Fruit fly (Drosophila melanogaster) whole organism, adult: Measurements from ENCODE around the gene CG12725.
A peak's percentile ranks its signal among the peaks of the same experiment; 100 is the strongest.

Source experiments
- CG11617 ChIP-seq: fragments of 200-800 bp; sonication (Bioruptor generic); optimal IDR thresholded peaks from 2 replicates; lab custom pipeline; 2017; ENCODE audit warnings: mild to moderate bottlenecking, missing biosample characterization, missing genetic modification reagents, missing genetic modification characterization
- CG12768 ChIP-seq: fragments of 200-800 bp; sonication (Bioruptor generic); optimal IDR thresholded peaks from 2 replicates; lab custom pipeline; 2017; ENCODE audit warnings: missing biosample characterization, missing genetic modification characterization, mild to moderate bottlenecking, moderate library complexity, missing genetic modification reagents
- CG14711 ChIP-seq: fragments of 200-800 bp; sonication (Bioruptor generic); optimal IDR thresholded peaks from 2 replicates; lab custom pipeline; 2018; ENCODE audit warnings: missing biosample characterization, mild to moderate bottlenecking, missing genetic modification characterization, moderate library complexity
- CG1620 ChIP-seq: fragments of 200-800 bp; sonication (Bioruptor generic); optimal IDR thresholded peaks from 2 replicates; lab custom pipeline; 2016; ENCODE audit warnings: missing biosample characterization, missing genetic modification characterization
- CG33017 ChIP-seq: fragments of 200-800 bp; sonication (Bioruptor generic); optimal IDR thresholded peaks from 2 replicates; lab custom pipeline; 2018; ENCODE audit warnings: missing biosample characterization, mild to moderate bottlenecking, missing genetic modification characterization, moderate library complexity
- CG5204 ChIP-seq: fragments of 200-800 bp; sonication (Bioruptor generic); optimal IDR thresholded peaks from 2 replicates; lab custom pipeline; 2016; ENCODE audit warnings: missing biosample characterization, missing genetic modification characterization
- CG7045 ChIP-seq: fragments of 200-800 bp; sonication (Bioruptor generic); optimal IDR thresholded peaks from 2 replicates; lab custom pipeline; 2017; ENCODE audit warnings: missing biosample characterization, mild to moderate bottlenecking, missing genetic modification characterization
- CG7101 ChIP-seq: fragments of 200-800 bp; sonication (Bioruptor generic); optimal IDR thresholded peaks from 2 replicates; lab custom pipeline; 2018; ENCODE audit warnings: missing biosample characterization, mild to moderate bottlenecking, missing genetic modification characterization, moderate library complexity
- Clk ChIP-seq: fragments of 200-800 bp; sonication (Bioruptor generic); optimal IDR thresholded peaks from 2 replicates; lab custom pipeline; 2017; ENCODE audit warnings: missing biosample characterization, missing genetic modification characterization
- Crg-1 ChIP-seq: fragments of 200-800 bp; sonication (Bioruptor generic); optimal IDR thresholded peaks from 2 replicates; lab custom pipeline; 2016; ENCODE audit warnings: missing biosample characterization, missing genetic modification characterization
- Hr96 ChIP-seq: fragments of 200-800 bp; sonication (Bioruptor generic); optimal IDR thresholded peaks from 2 replicates; lab custom pipeline; 2016; ENCODE audit warnings: missing biosample characterization, missing genetic modification characterization
- Mnt ChIP-seq: fragments of 200-800 bp; sonication (Bioruptor generic); optimal IDR thresholded peaks from 2 replicates; lab custom pipeline; 2016; ENCODE audit warnings: missing biosample characterization, mild to moderate bottlenecking, missing genetic modification characterization
- bab1 ChIP-seq: fragments of 200-800 bp; sonication (Bioruptor generic); optimal IDR thresholded peaks from 3 replicates; lab custom pipeline; 2019; ENCODE audit warnings: missing biosample characterization, mild to moderate bottlenecking, missing genetic modification characterization, moderate library complexity
- cic ChIP-seq: fragments of 200-800 bp; sonication (Bioruptor generic); optimal IDR thresholded peaks from 2 replicates; lab custom pipeline; 2017; ENCODE audit warnings: missing biosample characterization, mild to moderate bottlenecking, missing genetic modification characterization, moderate library complexity
- cnc ChIP-seq, 2 experiments: fragments of >200 bp; optimal IDR thresholded peaks; 2 replicates each; lab custom pipeline; 2017
- kay ChIP-seq: fragments of 200-800 bp; sonication (Bioruptor generic); peaks from one replicate; lab custom pipeline; 2016; ENCODE audit warnings: missing biosample characterization, missing genetic modification characterization, borderline replicate concordance
- ovo ChIP-seq: fragments of 200-800 bp; sonication (Bioruptor generic); optimal IDR thresholded peaks from 2 replicates; lab custom pipeline; 2016; ENCODE audit warnings: missing biosample characterization, missing genetic modification characterization
- pad ChIP-seq: fragments of 200-800 bp; sonication (Bioruptor generic); optimal IDR thresholded peaks from 3 replicates; lab custom pipeline; 2017; ENCODE audit warnings: missing biosample characterization, missing genetic modification characterization, mild to moderate bottlenecking, moderate library complexity, missing genetic modification reagents
- tj ChIP-seq: fragments of 200-800 bp; sonication (Bioruptor generic); optimal IDR thresholded peaks from 3 replicates; lab custom pipeline; 2017; ENCODE audit warnings: missing biosample characterization, mild to moderate bottlenecking, missing genetic modification characterization, moderate library complexity
- toe ChIP-seq: fragments of 200-800 bp; sonication (Bioruptor generic); optimal IDR thresholded peaks from 2 replicates; lab custom pipeline; 2016; ENCODE audit warnings: missing biosample characterization, missing genetic modification characterization

CG12725 gene

dm6 chrX:13412941-13413613 is 10.4 kb upstream of the CG12725 start, which contains the start of the genes CG1998 and Set2:
Gene CG1998, minus strand, starts transcription at chrX:13413074.
Gene Set2, plus strand, starts transcription at chrX:13413242.
- no peak for TF ChIP-seq CG33017 (tag; lab: Kevin White, UChicago)
- TF ChIP-seq Mnt (GFP tag; lab: Kevin White, UChicago): peak; percentile 90
- no peak for TF ChIP-seq Hr96
- no peak for TF ChIP-seq CG11617
- TF ChIP-seq kay (GFP tag; lab: Kevin White, UChicago): no peak
- TF ChIP-seq cic: peak; percentile 64
- no peak for TF ChIP-seq toe (GFP tag; lab: Kevin White, UChicago)
- peak; percentile 45 for TF ChIP-seq CG1620
- peak; percentile 36 for TF ChIP-seq CG7101 (tag; lab: Kevin White, UChicago)
- peak; percentile 31 for TF ChIP-seq Crg-1 (GFP tag; lab: Kevin White, UChicago)
- TF ChIP-seq CG14711: peak; percentile 91
- TF ChIP-seq bab1 (GFP tag; lab: Kevin White, UChicago): peak; percentile 43
- no peak for TF ChIP-seq CG12768 (GFP tag; lab: Kevin White, UChicago)
- peak; percentile 50 for TF ChIP-seq ovo (GFP tag; lab: Kevin White, UChicago)
- TF ChIP-seq cnc (optimal IDR thresholded peaks at IDR 0.05; lab: Kevin White, UChicago): no peak
- TF ChIP-seq tj: peak; percentile 7
- no peak for TF ChIP-seq Clk (GFP tag; lab: Kevin White, UChicago)
- TF ChIP-seq CG7045 (GFP tag; lab: Kevin White, UChicago): no peak
- no peak for TF ChIP-seq CG5204 (GFP tag; lab: Kevin White, UChicago)
- peak; percentile 63 for TF ChIP-seq pad (GFP tag; lab: Kevin White, UChicago)

dm6 chrX:13411376-13411973 is 8.8 kb upstream of the CG12725 start:
- TF ChIP-seq pad (GFP tag; lab: Kevin White, UChicago) (no peak), kay (GFP tag; lab: Kevin White, UChicago) (no peak), toe (GFP tag; lab: Kevin White, UChicago) (no peak), bab1 (GFP tag; lab: Kevin White, UChicago) (no peak), Mnt (GFP tag; lab: Kevin White, UChicago) (no peak), cic (no peak), CG5204 (GFP tag; lab: Kevin White, UChicago) (no peak), CG11617 (no peak), Hr96 (no peak), CG14711 (no peak), cnc (optimal IDR thresholded peaks at IDR 0.05; lab: Kevin White, UChicago) (no peak), ovo (GFP tag; lab: Kevin White, UChicago) (no peak), Clk (GFP tag; lab: Kevin White, UChicago) (no peak), tj (no peak), CG12768 (GFP tag; lab: Kevin White, UChicago) (no peak), Crg-1 (GFP tag; lab: Kevin White, UChicago) (no peak), CG7045 (GFP tag; lab: Kevin White, UChicago) (no peak), CG7101 (tag; lab: Kevin White, UChicago) (no peak), CG1620 (no peak)

DNA sequence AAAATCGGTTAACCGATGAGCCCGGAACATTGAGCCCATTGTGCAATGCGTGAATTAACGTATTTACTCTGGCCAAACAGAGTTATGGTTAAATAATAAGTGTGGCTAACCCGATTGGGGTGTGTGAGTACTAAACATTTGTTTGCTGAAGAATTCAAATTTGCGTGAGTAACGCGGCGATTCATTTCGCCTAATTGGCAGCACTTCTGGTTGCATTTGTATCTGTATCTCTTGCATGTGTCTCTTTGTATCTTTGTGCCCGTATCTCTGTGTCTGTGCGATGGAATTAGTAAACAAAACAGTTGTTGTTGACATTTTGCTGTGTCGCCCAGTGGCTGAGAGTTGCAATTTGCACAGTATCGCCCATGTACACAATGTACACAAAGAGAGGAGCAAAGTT is 8.2 kb upstream of the CG12725 start:
- TF ChIP-seq CG14711 (no peak), CG7101 (tag; lab: Kevin White, UChicago) (peak; percentile 14), CG1620 (peak; percentile 4)

- peak in 1 of 2 experiments; percentile 26 for TF ChIP-seq cnc (optimal IDR thresholded peaks at IDR 0.05; lab: Kevin White, UChicago)
- TF ChIP-seq tj: no peak
- TF ChIP-seq CG5204 (GFP tag; lab: Kevin White, UChicago): no peak
These were observed 5.0 kb upstream of the CG12725 start for dm6 chrX:13407673-13408072.

dm6 chrX:13406293-13406692 is 3.6 kb upstream of the CG12725 start:
- TF ChIP-seq CG33017 (tag; lab: Kevin White, UChicago) (no peak), CG7101 (tag; lab: Kevin White, UChicago) (no peak), ovo (GFP tag; lab: Kevin White, UChicago) (no peak), toe (GFP tag; lab: Kevin White, UChicago) (no peak), Hr96 (no peak), pad (GFP tag; lab: Kevin White, UChicago) (no peak), Mnt (GFP tag; lab: Kevin White, UChicago) (no peak), CG12768 (GFP tag; lab: Kevin White, UChicago) (no peak), CG14711 (no peak), Clk (GFP tag; lab: Kevin White, UChicago) (no peak), cic (no peak), CG7045 (GFP tag; lab: Kevin White, UChicago) (no peak), tj (no peak)

DNA sequence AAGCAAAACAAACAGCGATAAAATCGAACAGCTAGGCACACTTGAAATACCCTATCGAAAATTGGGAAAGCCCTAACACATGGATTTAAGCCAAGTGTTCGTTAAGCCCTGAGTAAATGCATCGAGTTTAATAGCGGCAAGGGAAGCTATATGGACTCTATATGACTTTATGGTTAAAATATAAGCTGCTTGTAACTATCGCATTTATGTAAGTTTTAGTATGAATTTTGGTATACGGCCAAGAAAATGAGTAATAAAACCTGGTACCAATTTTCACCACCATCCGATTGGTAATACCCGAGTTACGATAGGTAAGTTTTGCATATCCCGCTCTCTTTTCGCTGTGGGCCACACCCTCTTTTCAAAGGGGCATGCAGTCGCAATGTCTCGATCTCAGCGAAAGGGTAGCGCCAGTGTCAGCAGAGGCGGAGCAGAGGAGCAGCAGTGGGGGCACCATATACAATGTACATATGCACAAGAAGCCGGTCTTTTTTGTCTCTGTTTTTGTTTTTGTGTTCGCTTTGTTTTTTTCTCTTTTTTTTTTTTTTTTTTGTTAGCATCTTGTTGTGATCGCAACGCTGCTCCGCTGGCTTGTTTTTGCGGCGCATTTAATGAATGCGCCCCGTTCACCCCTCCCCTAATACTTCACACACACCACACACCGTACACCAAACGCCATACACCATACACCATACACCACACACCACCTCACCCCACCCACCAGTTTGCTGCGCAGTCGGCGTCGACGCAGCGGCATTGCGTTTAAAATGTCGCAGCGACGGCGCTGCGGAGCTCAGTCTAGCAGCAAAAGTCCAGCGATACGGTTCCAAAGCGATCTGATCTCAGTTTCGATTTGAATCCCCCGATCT is 1.5 kb upstream of the CG12725 start, which contains the start of gene GstT4:
GstT4 (plus strand) TSS at position 788 of the 869 bp plus-strand sequence.
- peak; percentile 20 for TF ChIP-seq Clk (GFP tag; lab: Kevin White, UChicago)
- peak; percentile 24 for TF ChIP-seq bab1 (GFP tag; lab: Kevin White, UChicago)
- peak; percentile 36 for TF ChIP-seq tj
- TF ChIP-seq Hr96: peak; percentile 85
- peak; percentile 26 for TF ChIP-seq Crg-1 (GFP tag; lab: Kevin White, UChicago)
- TF ChIP-seq CG14711: peak; percentile 51
- no peak for TF ChIP-seq pad (GFP tag; lab: Kevin White, UChicago)
- peak; percentile 90 for TF ChIP-seq cic
- peak; percentile 70 for TF ChIP-seq Mnt (GFP tag; lab: Kevin White, UChicago)
- TF ChIP-seq kay (GFP tag; lab: Kevin White, UChicago): no peak
- TF ChIP-seq CG7045 (GFP tag; lab: Kevin White, UChicago): peak; percentile 7
- TF ChIP-seq CG1620: peak; percentile 40
- TF ChIP-seq CG12768 (GFP tag; lab: Kevin White, UChicago): peak; percentile 68
- TF ChIP-seq toe (GFP tag; lab: Kevin White, UChicago): peak; percentile 37
- TF ChIP-seq CG33017 (tag; lab: Kevin White, UChicago): peak; percentile 24
- peak; percentile 47 for TF ChIP-seq CG5204 (GFP tag; lab: Kevin White, UChicago)
- TF ChIP-seq cnc (optimal IDR thresholded peaks at IDR 0.05; lab: Kevin White, UChicago): no peak
- peak; percentile 67 for TF ChIP-seq ovo (GFP tag; lab: Kevin White, UChicago)
- TF ChIP-seq CG7101 (tag; lab: Kevin White, UChicago): peak; percentile 40
- TF ChIP-seq CG11617: peak; percentile 43
